Worm (Caenorhabditis elegans): Measurements from ENCODE around the gene cest-24.
A peak's percentile ranks its signal among the peaks of the same experiment; 100 is the strongest.

Gene cest-24

DNA sequence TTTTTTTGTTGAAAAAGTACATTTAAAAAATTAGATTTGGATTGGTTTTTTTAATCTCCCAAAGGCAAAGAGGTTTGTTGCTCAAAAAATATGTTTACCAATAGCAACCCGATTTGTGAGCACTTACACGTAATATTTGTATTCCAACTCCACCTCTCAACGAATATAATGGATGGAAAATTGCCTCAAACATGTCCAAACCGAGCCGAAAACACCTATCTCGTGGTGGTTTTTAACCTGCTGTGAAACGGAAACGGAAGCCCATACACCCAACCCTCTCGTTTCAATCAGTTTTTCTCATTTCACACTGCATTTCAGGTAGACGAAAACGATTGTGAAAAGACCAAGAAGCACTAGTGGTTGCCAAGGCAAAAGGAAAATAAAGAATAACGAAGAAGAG, at the start of gene cest-24:
cest-24 (plus strand) TSS at position 301 of the 400 bp plus-strand sequence.
- TF ChIP-seq M03D4.4 (tag; optimal IDR thresholded peaks at IDR 0.05) (no peak), ces-1 (GFP tag; optimal IDR thresholded peaks at IDR 0.05) (no peak), nhr-12 (tag; optimal IDR thresholded peaks at IDR 0.05) (no peak), drap-1 (GFP tag; optimal IDR thresholded peaks at IDR 0.05) (no peak), sptf-1 (tag; optimal IDR thresholded peaks at IDR 0.05) (no peak), ceh-43 (GFP tag; optimal IDR thresholded peaks at IDR 0.05) (no peak), flh-1 (GFP tag; optimal IDR thresholded peaks at IDR 0.05) (no peak), cnd-1 (tag; optimal IDR thresholded peaks at IDR 0.05) (no peak), mep-1 (tag; optimal IDR thresholded peaks at IDR 0.05) (no peak), zip-8 (tag; optimal IDR thresholded peaks at IDR 0.05) (no peak), ham-2 (GFP tag; optimal IDR thresholded peaks at IDR 0.05) (no peak), unc-62 (GFP tag; optimal IDR thresholded peaks at IDR 0.05) (no peak)

DNA sequence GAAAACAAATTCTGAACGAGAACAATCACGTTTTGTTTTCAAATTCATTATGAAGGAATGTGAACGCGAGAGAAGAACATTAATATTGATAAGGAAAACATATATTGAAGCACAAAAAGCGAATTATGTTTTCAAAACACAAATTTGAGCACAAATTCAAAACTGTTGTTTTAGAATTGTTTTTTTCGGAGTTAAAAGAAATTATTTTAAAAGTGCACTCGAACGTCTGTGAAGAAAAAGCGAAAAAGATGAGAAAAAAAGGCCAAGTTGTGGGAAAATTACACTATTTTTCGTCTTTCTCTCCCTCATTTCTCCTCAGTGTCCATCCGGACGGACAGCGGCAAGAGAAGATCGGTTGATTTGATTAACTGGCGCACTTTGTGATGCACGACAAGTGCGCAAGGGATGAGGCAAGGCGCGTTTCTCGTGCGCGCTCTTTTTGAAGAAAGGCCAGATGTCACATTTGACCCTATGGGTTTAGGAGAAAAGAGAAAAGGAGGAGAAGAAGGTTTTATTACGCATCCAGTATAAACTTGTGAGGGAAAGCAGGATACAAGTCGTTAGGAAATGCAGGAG, 49.4 kb upstream of the cest-24 start, which contains the start of gene mrck-1:
mrck-1 (minus strand) TSS at position 51 of the 576 bp plus-strand sequence.
- no peak for TF ChIP-seq snpc-4 (tag; optimal IDR thresholded peaks at IDR 0.05)
- TF ChIP-seq ztf-11 (tag; optimal IDR thresholded peaks at IDR 0.05), result peak; percentile 82
- peak; percentile 55 for TF ChIP-seq elt-1 (tag; optimal IDR thresholded peaks at IDR 0.05; ENCODE audit: borderline replicate concordance, insufficient read depth)
- peak; percentile 78 for TF ChIP-seq ceh-43 (GFP tag; optimal IDR thresholded peaks at IDR 0.05)
- TF ChIP-seq nhr-76 (tag; optimal IDR thresholded peaks at IDR 0.05), result peak; percentile 21
- peak; percentile 95 for TF ChIP-seq mls-2 (tag; optimal IDR thresholded peaks at IDR 0.05)
- peak; percentile 60 for TF ChIP-seq bed-3 (GFP tag; optimal IDR thresholded peaks at IDR 0.05)
- TF ChIP-seq M03D4.4 (tag; optimal IDR thresholded peaks at IDR 0.05), result peak; percentile 90
- peak; percentile 80 for TF ChIP-seq nhr-237 (tag; optimal IDR thresholded peaks at IDR 0.05)
- TF ChIP-seq nhr-2 (tag; optimal IDR thresholded peaks at IDR 0.05), result peak; percentile 51
- peak; percentile 96 for TF ChIP-seq unc-120 (tag; optimal IDR thresholded peaks at IDR 0.05; ENCODE audit: poor library complexity, severe bottlenecking)
- peak; percentile 96 for TF ChIP-seq unc-62 (GFP tag; optimal IDR thresholded peaks at IDR 0.05)
- TF ChIP-seq lsy-2 (tag; optimal IDR thresholded peaks at IDR 0.05), result peak; percentile 82
- peak; percentile 94 for TF ChIP-seq lin-13 (tag; optimal IDR thresholded peaks at IDR 0.05)
- peak; percentile 41 for TF ChIP-seq sem-2 (GFP tag; optimal IDR thresholded peaks at IDR 0.05)
- no peak for TF ChIP-seq zip-8 (tag; optimal IDR thresholded peaks at IDR 0.05)
- TF ChIP-seq nhr-28 (tag; optimal IDR thresholded peaks at IDR 0.05), result no peak
- TF ChIP-seq lin-32 (GFP tag; optimal IDR thresholded peaks at IDR 0.05), result peak; percentile 84
- peak; percentile 59 for TF ChIP-seq ham-2 (GFP tag; optimal IDR thresholded peaks at IDR 0.05)
- TF ChIP-seq hlh-1 (tag; optimal IDR thresholded peaks at IDR 0.05), result peak; percentile 94
- TF ChIP-seq sptf-1 (tag; optimal IDR thresholded peaks at IDR 0.05), result peak; percentile 94
- peak; percentile 45 for TF ChIP-seq flh-1 (GFP tag; optimal IDR thresholded peaks at IDR 0.05)
- TF ChIP-seq unc-39 (tag; optimal IDR thresholded peaks at IDR 0.05), result peak; percentile 73
- peak; percentile 71 for TF ChIP-seq blmp-1 (tag; optimal IDR thresholded peaks at IDR 0.05)
- TF ChIP-seq mep-1 (tag; optimal IDR thresholded peaks at IDR 0.05), result peak; percentile 97
- TF ChIP-seq tbx-8 (GFP tag; optimal IDR thresholded peaks at IDR 0.05), result peak; percentile 32
- peak; percentile 45 for TF ChIP-seq ceh-39 (tag; optimal IDR thresholded peaks at IDR 0.05)
- no peak for TF ChIP-seq mab-5 (tag; optimal IDR thresholded peaks at IDR 0.05)
- TF ChIP-seq pha-4 (tag; optimal IDR thresholded peaks at IDR 0.05), result peak; percentile 78
- TF ChIP-seq drap-1 (GFP tag; optimal IDR thresholded peaks at IDR 0.05), result peak; percentile 88
- TF ChIP-seq ceh-83 (GFP tag; optimal IDR thresholded peaks at IDR 0.05), result peak; percentile 75
- TF ChIP-seq elt-3 (tag; optimal IDR thresholded peaks at IDR 0.05), result no peak
- peak; percentile 94 for TF ChIP-seq cnd-1 (tag; optimal IDR thresholded peaks at IDR 0.05)
- TF ChIP-seq nhr-12 (tag; optimal IDR thresholded peaks at IDR 0.05), result peak; percentile 65
- peak; percentile 100 for TF ChIP-seq ces-1 (GFP tag; optimal IDR thresholded peaks at IDR 0.05)

DNA sequence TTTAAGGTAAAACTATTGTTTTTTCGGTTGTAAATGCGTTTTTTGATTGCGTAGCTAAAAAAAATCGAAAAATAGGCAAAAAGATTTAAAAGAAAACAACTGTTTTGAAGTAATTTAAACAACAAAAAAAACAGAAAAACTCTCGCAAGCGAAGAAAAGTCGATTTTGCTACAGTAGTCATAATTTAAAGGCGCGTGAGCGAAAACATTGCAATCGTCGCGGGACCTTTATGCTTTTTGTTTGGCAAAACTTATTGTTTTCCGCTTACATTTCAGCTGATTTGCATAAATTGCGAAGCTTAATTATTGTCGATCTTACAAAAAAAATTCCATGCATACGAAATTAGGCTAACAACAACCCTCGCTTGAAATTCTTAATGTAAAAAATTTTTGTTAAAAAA, 48.8 kb upstream of the cest-24 start:
- no peak for TF ChIP-seq ces-1 (GFP tag; optimal IDR thresholded peaks at IDR 0.05)
- TF ChIP-seq mep-1 (tag; optimal IDR thresholded peaks at IDR 0.05), result no peak
- no peak for TF ChIP-seq lin-13 (tag; optimal IDR thresholded peaks at IDR 0.05)
- TF ChIP-seq snpc-4 (tag; optimal IDR thresholded peaks at IDR 0.05), result no peak
- no peak for TF ChIP-seq mab-5 (tag; optimal IDR thresholded peaks at IDR 0.05)
- TF ChIP-seq zip-8 (tag; optimal IDR thresholded peaks at IDR 0.05), result no peak
- no peak for TF ChIP-seq lin-32 (GFP tag; optimal IDR thresholded peaks at IDR 0.05)
- no peak for TF ChIP-seq elt-3 (tag; optimal IDR thresholded peaks at IDR 0.05)
- no peak for TF ChIP-seq nhr-76 (tag; optimal IDR thresholded peaks at IDR 0.05)
- TF ChIP-seq M03D4.4 (tag; optimal IDR thresholded peaks at IDR 0.05), result no peak
- no peak for TF ChIP-seq tbx-8 (GFP tag; optimal IDR thresholded peaks at IDR 0.05)
- TF ChIP-seq ceh-39 (tag; optimal IDR thresholded peaks at IDR 0.05), result no peak

Data from whole organism, mixed stage, embryonic.